Fruit fly (Drosophila melanogaster): Measurements from ENCODE around the gene CG31431.
A peak's percentile ranks its signal among the peaks of the same experiment; 100 is the strongest.

Gene CG31431

dm6 chr3R:21829487-21829957 lies 41.0 kb upstream of the CG31431 start (continued):
- TF ChIP-seq CG15336 (GFP tag; IDR thresholded peaks at IDR 0.05): no peak
- no peak for TF ChIP-seq net (GFP tag; optimal IDR thresholded peaks at IDR 0.05)
- no peak for TF ChIP-seq CG6792 (GFP tag; optimal IDR thresholded peaks at IDR 0.05)
- no peak for TF ChIP-seq CG8319 (GFP tag; optimal IDR thresholded peaks at IDR 0.05)
- peak; percentile 62 for TF ChIP-seq CG10669 (GFP tag; optimal IDR thresholded peaks at IDR 0.05)
- peak; percentile 39 for TF ChIP-seq Met (GFP tag; optimal IDR thresholded peaks at IDR 0.05)
- TF ChIP-seq CG6854 (GFP tag; optimal IDR thresholded peaks at IDR 0.05): peak; percentile 26
- no peak; the same call in none of the 3 replicates for TF ChIP-seq CG6163 (GFP tag; IDR thresholded peaks at IDR 0.05)
- TF ChIP-seq fd59A (GFP tag; optimal IDR thresholded peaks at IDR 0.05): peak; percentile 36
- peak; percentile 6 for TF ChIP-seq lz (GFP tag; optimal IDR thresholded peaks at IDR 0.05)
- no peak for TF ChIP-seq Sox15 (GFP tag; optimal IDR thresholded peaks at IDR 0.05)
- no peak for TF ChIP-seq OdsH (GFP tag; optimal IDR thresholded peaks at IDR 0.05)
- peak; percentile 54 for TF ChIP-seq Eip75B (GFP tag; optimal IDR thresholded peaks at IDR 0.05)
- no peak for TF ChIP-seq spab (GFP tag; optimal IDR thresholded peaks at IDR 0.05)
- no peak for TF ChIP-seq CG3919 (GFP tag; optimal IDR thresholded peaks at IDR 0.05)

dm6 chr3R:21830303-21830707 lies 40.2 kb upstream of the CG31431 start:
- TF ChIP-seq salr (GFP tag; optimal IDR thresholded peaks at IDR 0.05) (peak in 1 of 2 experiments; percentile 70), Ets96B (tag; optimal IDR thresholded peaks at IDR 0.05) (peak; percentile 78), CG32006 (GFP tag; optimal IDR thresholded peaks at IDR 0.05) (peak; percentile 91), Eip93F (GFP tag; optimal IDR thresholded peaks at IDR 0.05) (no peak), CG16779 (tag; optimal IDR thresholded peaks at IDR 0.05) (peak; percentile 25), Blimp-1 (GFP tag; optimal IDR thresholded peaks at IDR 0.05) (no peak), CG3032 (tag; optimal IDR thresholded peaks at IDR 0.05) (peak; percentile 76), Sox102F (GFP tag; optimal IDR thresholded peaks at IDR 0.05) (no peak), CG3919 (GFP tag; optimal IDR thresholded peaks at IDR 0.05) (peak; percentile 58), CG34406 (GFP tag; optimal IDR thresholded peaks at IDR 0.05) (peak; percentile 10), CG15336 (GFP tag; IDR thresholded peaks at IDR 0.05) (peak; percentile 69), CG11294 (GFP tag; IDR thresholded peaks at IDR 0.05) (no peak), CG6792 (GFP tag; optimal IDR thresholded peaks at IDR 0.05) (no peak), CG4318 (GFP tag; optimal IDR thresholded peaks at IDR 0.05) (peak; percentile 82), Ets21C (GFP tag; optimal IDR thresholded peaks at IDR 0.05) (no peak), CG10669 (GFP tag; optimal IDR thresholded peaks at IDR 0.05) (peak; percentile 68), net (GFP tag; optimal IDR thresholded peaks at IDR 0.05) (no peak), Smox (GFP tag; optimal IDR thresholded peaks at IDR 0.05) (no peak), CG10631 (GFP tag; optimal IDR thresholded peaks at IDR 0.05) (peak; percentile 76), Gug (GFP tag; IDR thresholded peaks at IDR 0.05) (0 out of 2 replicates have a peak, but pooled peaks have one; percentile 14), fd59A (GFP tag; optimal IDR thresholded peaks at IDR 0.05) (peak; percentile 10), CG8119 (GFP tag; IDR thresholded peaks at IDR 0.05) (peak; percentile 76), OdsH (GFP tag; optimal IDR thresholded peaks at IDR 0.05) (peak; percentile 25), CG8319 (GFP tag; optimal IDR thresholded peaks at IDR 0.05) (no peak), Hr38 (GFP tag; optimal IDR thresholded peaks at IDR 0.05) (no peak), fd85E (GFP tag; optimal IDR thresholded peaks at IDR 0.05) (no peak), acj6 (GFP tag; optimal IDR thresholded peaks at IDR 0.05) (peak; percentile 15), lz (GFP tag; optimal IDR thresholded peaks at IDR 0.05) (no peak), Met (GFP tag; optimal IDR thresholded peaks at IDR 0.05) (no peak), Lpt (GFP tag; optimal IDR thresholded peaks at IDR 0.05) (no peak), Eip78C (GFP tag) (peak; percentile 62), CG7368 (GFP tag; optimal IDR thresholded peaks at IDR 0.05) (no peak), dac (GFP tag; optimal IDR thresholded peaks at IDR 0.05) (no peak), CG11902 (GFP tag; optimal IDR thresholded peaks at IDR 0.05) (no peak), ss (GFP tag; optimal IDR thresholded peaks at IDR 0.05) (peak; percentile 62 to 66), cyc (GFP tag; optimal IDR thresholded peaks at IDR 0.05) (no peak), pdm3 (GFP tag; optimal IDR thresholded peaks at IDR 0.05) (peak; percentile 34), Eip75B (GFP tag; optimal IDR thresholded peaks at IDR 0.05) (no peak), vri (GFP tag; optimal IDR thresholded peaks at IDR 0.05) (no peak), topi (GFP tag; optimal IDR thresholded peaks at IDR 0.05) (no peak), Hr39 (GFP tag; optimal IDR thresholded peaks at IDR 0.05) (no peak), CG6854 (GFP tag; optimal IDR thresholded peaks at IDR 0.05) (no peak), spab (GFP tag; optimal IDR thresholded peaks at IDR 0.05) (peak; percentile 76), CG6808 (GFP tag; optimal IDR thresholded peaks at IDR 0.05) (peak; percentile 74), esn (GFP tag; optimal IDR thresholded peaks at IDR 0.05) (no peak), dsx (GFP tag; optimal IDR thresholded peaks at IDR 0.05; ENCODE audit: poor library complexity, severe bottlenecking) (peak; percentile 34)

Data from whole organism, prepupa.